Fruit fly (Drosophila melanogaster) whole organism, prepupa: Measurements from ENCODE around the gene slf.

Source experiments
- CG3032 ChIP-seq: fragments of 200-800 bp; optimal IDR thresholded peaks from 2 replicates; lab custom pipeline; 2019; ENCODE audit warnings: missing biosample characterization, mild to moderate bottlenecking, missing genetic modification characterization, moderate library complexity
- CG32006 ChIP-seq: fragments of 200-800 bp; sonication (Bioruptor generic); optimal IDR thresholded peaks from 3 replicates; lab custom pipeline; 2017; ENCODE audit warnings: missing biosample characterization, mild to moderate bottlenecking, missing genetic modification characterization
- CG3919 ChIP-seq: fragments of 200-800 bp; sonication (Bioruptor generic); optimal IDR thresholded peaks from 3 replicates; lab custom pipeline; 2016; ENCODE audit warnings: missing biosample characterization, missing genetic modification characterization
- CG6792 ChIP-seq: fragments of 200-800 bp; sonication (Bioruptor generic); optimal IDR thresholded peaks from 3 replicates; lab custom pipeline; 2016; ENCODE audit warnings: missing biosample characterization, missing genetic modification characterization
- Eip75B ChIP-seq: fragments of 200-800 bp; sonication (Bioruptor generic); optimal IDR thresholded peaks from 3 replicates; lab custom pipeline; 2016; ENCODE audit warnings: missing biosample characterization, missing genetic modification characterization
- Hr39 ChIP-seq: fragments of 200-800 bp; sonication (Bioruptor generic); optimal IDR thresholded peaks from 2 replicates; lab custom pipeline; 2016; ENCODE audit warnings: missing biosample characterization, missing genetic modification characterization
- Lpt ChIP-seq: fragments of 200-800 bp; sonication (Bioruptor generic); optimal IDR thresholded peaks from 3 replicates; lab custom pipeline; 2016; ENCODE audit warnings: missing biosample characterization, missing genetic modification characterization
- topi ChIP-seq: fragments of 200-800 bp; sonication (Bioruptor generic); optimal IDR thresholded peaks from 3 replicates; lab custom pipeline; 2016; ENCODE audit warnings: missing biosample characterization, missing genetic modification characterization

DNA sequence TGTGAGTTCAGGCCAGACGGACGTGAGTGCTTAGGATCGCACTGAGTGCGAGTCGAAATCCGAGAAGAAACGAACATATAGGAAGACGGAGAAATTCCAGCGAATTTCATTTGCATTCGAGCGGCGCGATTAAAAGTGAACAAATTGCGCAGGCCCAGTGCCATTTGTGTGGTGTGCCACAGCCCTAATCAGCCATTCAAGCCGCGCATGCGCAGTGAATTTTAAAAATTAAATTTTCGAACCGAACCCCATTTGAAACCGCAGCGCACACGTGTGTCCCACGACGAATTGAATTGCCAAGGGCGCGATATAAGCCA, 11.3 kb upstream of the slf start:
- TF ChIP-seq topi (GFP tag; lab: Kevin White, UChicago) (no peak), Hr39 (GFP tag; lab: Kevin White, UChicago) (no peak), Lpt (GFP tag; lab: Kevin White, UChicago) (no peak), CG6792 (GFP tag; lab: Kevin White, UChicago) (no peak), CG3919 (GFP tag; lab: Kevin White, UChicago) (no peak), Eip75B (GFP tag; lab: Kevin White, UChicago) (no peak), CG3032 (tag; lab: Kevin White, UChicago) (no peak), CG32006 (GFP tag; lab: Kevin White, UChicago) (no peak)
